Worm (Caenorhabditis elegans) whole organism, midembryonic: ENCODE results near the gene T23F11.4.
A peak's percentile ranks its signal among the peaks of the same experiment; 100 is the strongest.

Experiments
- T22C8.4 ChIP-seq: fragments of 200-800 bp; sonication (Bioruptor generic); IDR thresholded peaks from 2 replicates; pipeline ENCODE4 v1.3.6; 2022; ENCODE audit warnings: missing genetic modification characterization, missing compliant biosample characterization
- cog-1 ChIP-seq: sonication (generic microtip); optimal IDR thresholded peaks from 2 replicates; lab custom pipeline; 2016; ENCODE audit warnings: missing genetic modification characterization, missing compliant biosample characterization
- flt-1 ChIP-seq: fragments of 200-800 bp; sonication (Bioruptor generic); IDR thresholded peaks from 2 replicates; pipeline ENCODE4 v1.3.6; 2022; ENCODE audit warnings: missing genetic modification characterization, missing compliant biosample characterization
- klf-2 ChIP-seq: fragments of 200-800 bp; sonication (Bioruptor generic); conservative IDR thresholded peaks from 2 replicates; pipeline ENCODE4 v1.3.6; 2022; ENCODE audit warnings: missing genetic modification reagents, missing genetic modification characterization, missing compliant biosample characterization
- med-1 ChIP-seq: sonication (generic microtip); optimal IDR thresholded peaks from 2 replicates; lab custom pipeline; 2017; ENCODE audit warnings: missing genetic modification characterization, mild to moderate bottlenecking, missing compliant biosample characterization, antibody characterized with exemption, missing genetic modification reagents; ENCODE audit not compliant: insufficient read depth
- ref-1 ChIP-seq: fragments of 200-800 bp; sonication (Bioruptor generic); conservative IDR thresholded peaks from 2 replicates; pipeline ENCODE4 v1.3.6; 2022; ENCODE audit warnings: missing genetic modification reagents, missing genetic modification characterization, missing compliant biosample characterization
- tab-1 ChIP-seq: fragments of 200-800 bp; sonication (Bioruptor generic); IDR thresholded peaks from 2 replicates; pipeline ENCODE4 v1.3.6; 2022; ENCODE audit warnings: missing genetic modification characterization, missing compliant biosample characterization
- ztf-23 ChIP-seq: fragments of 200-800 bp; sonication (Bioruptor generic); IDR thresholded peaks from 2 replicates; pipeline ENCODE4 v1.3.6; 2022; ENCODE audit warnings: missing genetic modification reagents, missing genetic modification characterization, missing compliant biosample characterization
- ztf-29 ChIP-seq: fragments of 200-800 bp; sonication (Bioruptor generic); IDR thresholded peaks from 2 replicates; pipeline ENCODE4 v1.3.6; 2022; ENCODE audit warnings: missing genetic modification reagents, missing genetic modification characterization, missing compliant biosample characterization

The T23F11.4 gene

ce11 chrIII:4649363-4649768 lies 15.8 kb downstream of the T23F11.4 start:
- TF ChIP-seq ztf-23 (GFP tag; lab: Robert Waterston, UW): 0 out of 2 replicates have a peak, but pooled peaks have one; percentile 26
- peak; percentile 93 for TF ChIP-seq T22C8.4
- no peak for TF ChIP-seq med-1 (GFP tag; lab: Kevin White, UChicago)
- TF ChIP-seq ztf-29: no peak
- TF ChIP-seq klf-2 (GFP tag; lab: Robert Waterston, UW): no peak
- TF ChIP-seq tab-1 (GFP tag; lab: Robert Waterston, UW): no peak
- no peak for TF ChIP-seq flt-1
- peak; percentile 83 for TF ChIP-seq cog-1 (tag; lab: Kevin White, UChicago)

ce11 chrIII:4647878-4648277 lies 17.3 kb downstream of the T23F11.4 start, which contains the start of gene T23F11.6:
Gene T23F11.6 (minus strand): TSS chrIII:4647922.
- no peak for TF ChIP-seq flt-1
- TF ChIP-seq ref-1 (GFP tag; lab: Robert Waterston, UW): no peak
- no peak for TF ChIP-seq klf-2 (GFP tag; lab: Robert Waterston, UW)
- no peak for TF ChIP-seq med-1 (GFP tag; lab: Kevin White, UChicago)
- TF ChIP-seq ztf-29: no peak
- TF ChIP-seq T22C8.4: no peak
- TF ChIP-seq tab-1 (GFP tag; lab: Robert Waterston, UW): no peak
- no peak for TF ChIP-seq ztf-23 (GFP tag; lab: Robert Waterston, UW)
- no peak for TF ChIP-seq cog-1 (tag; lab: Kevin White, UChicago)

DNA sequence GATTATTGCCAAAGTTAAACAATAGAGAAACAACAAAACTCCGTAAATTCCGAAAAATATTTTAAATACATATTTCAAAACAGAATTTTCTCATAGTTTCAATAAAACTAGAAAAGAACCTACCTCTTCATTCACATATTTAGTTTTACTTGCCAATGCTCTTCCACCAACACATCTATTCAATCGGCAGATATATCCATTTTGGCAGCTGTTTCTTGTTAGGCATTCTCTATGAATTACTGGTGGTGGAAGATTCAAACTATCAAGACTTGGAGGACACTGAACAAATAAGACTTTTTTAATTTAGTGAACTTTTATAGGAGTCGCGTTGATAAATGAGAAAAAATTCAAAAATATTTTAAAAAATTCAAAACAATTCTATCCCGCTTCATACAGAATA lies 17.8 kb downstream of the T23F11.4 start:
- no peak for TF ChIP-seq flt-1
- no peak for TF ChIP-seq ztf-29
- TF ChIP-seq klf-2 (GFP tag; lab: Robert Waterston, UW): no peak
- TF ChIP-seq cog-1 (tag; lab: Kevin White, UChicago): no peak
- no peak for TF ChIP-seq T22C8.4
- TF ChIP-seq tab-1 (GFP tag; lab: Robert Waterston, UW): no peak
- no peak for TF ChIP-seq ztf-23 (GFP tag; lab: Robert Waterston, UW)
- no peak for TF ChIP-seq med-1 (GFP tag; lab: Kevin White, UChicago)
- no peak for TF ChIP-seq ref-1 (GFP tag; lab: Robert Waterston, UW)

DNA sequence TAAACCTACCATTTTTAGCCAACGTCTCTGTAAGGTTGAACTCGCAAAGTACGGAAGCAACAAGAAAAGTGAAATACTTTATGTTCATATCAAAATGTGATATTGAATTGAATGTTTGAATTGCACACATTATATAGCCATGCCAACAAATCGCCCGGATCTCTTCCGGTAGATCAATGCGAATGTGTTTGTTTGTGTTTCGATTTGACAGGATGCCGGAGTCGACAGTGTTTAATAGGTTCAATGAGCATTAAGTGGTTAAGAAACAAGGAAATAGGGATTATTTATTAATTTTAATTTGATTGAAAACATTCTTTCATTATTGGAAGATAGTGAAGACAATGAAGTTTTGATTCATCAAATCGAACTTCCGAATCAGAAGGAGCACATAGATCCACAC lies 18.9 kb downstream of the T23F11.4 start, which contains the start of gene pqn-29:
TSS of gene pqn-29 (minus strand) at position 101 of the 400 bp plus-strand sequence.
- no peak for TF ChIP-seq klf-2 (GFP tag; lab: Robert Waterston, UW)
- no peak for TF ChIP-seq T22C8.4
- TF ChIP-seq ref-1 (GFP tag; lab: Robert Waterston, UW): no peak

ce11 chrIII:4643262-4643661 lies 21.9 kb downstream of the T23F11.4 start, which contains the start of gene pfas-1:
Gene pfas-1 (minus strand): TSS chrIII:4643310.
- TF ChIP-seq cog-1 (tag; lab: Kevin White, UChicago) (no peak), klf-2 (GFP tag; lab: Robert Waterston, UW) (no peak), ztf-23 (GFP tag; lab: Robert Waterston, UW) (no peak), ztf-29 (no peak), T22C8.4 (no peak), tab-1 (GFP tag; lab: Robert Waterston, UW) (no peak), med-1 (GFP tag; lab: Kevin White, UChicago) (no peak), ref-1 (GFP tag; lab: Robert Waterston, UW) (no peak)

ce11 chrIII:4634947-4635346 lies 30.2 kb downstream of the T23F11.4 start, which contains the start of gene clec-153:
Gene clec-153 (plus strand): TSS chrIII:4635247.
- no peak for TF ChIP-seq flt-1
- TF ChIP-seq tab-1 (GFP tag; lab: Robert Waterston, UW): no peak
- TF ChIP-seq ref-1 (GFP tag; lab: Robert Waterston, UW): no peak
- TF ChIP-seq T22C8.4: no peak
- no peak for TF ChIP-seq ztf-29
- TF ChIP-seq cog-1 (tag; lab: Kevin White, UChicago): no peak
- no peak for TF ChIP-seq klf-2 (GFP tag; lab: Robert Waterston, UW)

DNA sequence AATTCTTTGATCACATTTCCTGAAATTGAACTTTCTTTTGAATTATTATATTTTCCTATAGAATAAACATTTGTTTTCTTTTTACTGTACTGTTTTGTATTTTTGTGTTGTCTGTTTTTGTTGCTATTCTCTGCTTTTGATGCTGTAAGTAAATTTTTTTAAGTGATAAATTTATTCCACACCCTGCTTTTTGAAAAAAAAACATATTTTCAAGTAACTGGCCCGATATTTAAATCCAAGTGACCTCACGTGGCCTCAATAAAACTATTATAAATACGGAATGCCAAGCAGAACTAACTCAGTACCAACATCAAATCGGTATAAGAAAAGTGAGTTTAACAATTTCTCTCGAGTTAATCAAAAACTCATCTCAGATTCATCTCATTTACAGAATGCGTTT lies 37.0 kb downstream of the T23F11.4 start, which contains the start of gene clec-151:
TSS of gene clec-151 (plus strand) at position 301 of the 400 bp plus-strand sequence.
- no peak for TF ChIP-seq tab-1 (GFP tag; lab: Robert Waterston, UW)
- TF ChIP-seq T22C8.4: no peak
- no peak for TF ChIP-seq ztf-23 (GFP tag; lab: Robert Waterston, UW)
- no peak for TF ChIP-seq flt-1
- no peak for TF ChIP-seq med-1 (GFP tag; lab: Kevin White, UChicago)
- TF ChIP-seq cog-1 (tag; lab: Kevin White, UChicago): no peak
- no peak for TF ChIP-seq ztf-29
- no peak for TF ChIP-seq ref-1 (GFP tag; lab: Robert Waterston, UW)
- TF ChIP-seq klf-2 (GFP tag; lab: Robert Waterston, UW): no peak

- TF ChIP-seq T22C8.4: no peak
- no peak for TF ChIP-seq ref-1 (GFP tag; lab: Robert Waterston, UW)
- no peak for TF ChIP-seq klf-2 (GFP tag; lab: Robert Waterston, UW)
- no peak for TF ChIP-seq flt-1
- no peak for TF ChIP-seq tab-1 (GFP tag; lab: Robert Waterston, UW)
- TF ChIP-seq cog-1 (tag; lab: Kevin White, UChicago): no peak
- no peak for TF ChIP-seq ztf-29
- TF ChIP-seq ztf-23 (GFP tag; lab: Robert Waterston, UW): no peak
- no peak for TF ChIP-seq med-1 (GFP tag; lab: Kevin White, UChicago)
Observed at ce11 chrIII:4626148-4626922, 38.8 kb downstream of the T23F11.4 start.

DNA sequence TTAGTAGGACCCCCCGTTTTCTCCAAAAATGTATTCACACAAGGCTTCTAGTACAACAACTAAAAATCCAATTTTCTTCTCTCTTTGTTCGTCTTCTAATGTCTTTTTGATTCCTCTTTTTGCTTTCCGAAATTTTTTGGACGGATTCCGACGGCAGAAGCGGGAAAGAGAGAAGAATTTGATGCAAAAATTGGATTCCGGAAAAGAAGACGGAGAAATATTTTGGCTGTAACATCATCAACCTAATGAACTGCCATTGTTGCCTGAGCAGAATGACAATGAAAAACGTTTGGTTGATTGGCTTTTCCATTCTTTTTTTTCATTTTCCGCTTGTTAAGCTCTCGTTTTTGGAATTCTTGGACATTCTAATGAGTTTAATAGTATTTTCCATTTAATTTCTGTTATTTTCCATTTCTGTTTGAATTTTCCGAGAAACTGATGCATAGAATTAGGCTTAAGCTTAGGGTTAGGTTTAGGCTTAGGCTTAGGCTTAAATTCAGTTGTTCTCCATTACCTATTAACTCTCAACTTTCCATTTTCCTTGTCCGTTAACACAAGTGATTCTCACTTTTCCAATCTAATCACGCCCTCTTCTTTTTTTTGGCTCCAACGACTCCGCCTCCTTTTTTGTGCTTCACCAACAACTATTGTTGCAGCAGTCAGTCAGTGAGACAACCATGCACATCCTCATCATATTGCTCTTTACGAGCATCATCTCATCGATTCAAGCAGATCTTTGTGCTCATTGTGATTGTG lies 42.6 kb downstream of the T23F11.4 start, which contains the start of gene lron-5:
TSS of gene lron-5 (plus strand) at position 655 of the 756 bp plus-strand sequence.
- TF ChIP-seq tab-1 (GFP tag; lab: Robert Waterston, UW): no peak
- no peak for TF ChIP-seq flt-1
- TF ChIP-seq T22C8.4: no peak
- TF ChIP-seq ztf-23 (GFP tag; lab: Robert Waterston, UW): no peak
- TF ChIP-seq klf-2 (GFP tag; lab: Robert Waterston, UW): no peak
- no peak for TF ChIP-seq ztf-29
- no peak for TF ChIP-seq cog-1 (tag; lab: Kevin White, UChicago)
